Fruit fly (Drosophila melanogaster) S2 (cell line): ENCODE measurements around the gene CG4306.
"Not testable (repeated sequence)": the region's sequence is repeated elsewhere in the genome, so short reads cannot be mapped to it uniquely, and the experiment has no call there.

Experiments
- CG8478 ChIP-seq: fragments of >200 bp; optimal IDR thresholded peaks from 2 replicates; lab custom pipeline; 2018
- CTCF ChIP-seq, 2 experiments: fragments of >200 bp; optimal IDR thresholded peaks; 2 replicates each; lab custom pipeline; 2018

Gene CG4306

dm6 chr3L:18463063-18463462, at the start of gene CG4306:
CG4306 (minus strand) TSS chr3L:18463163.
- no peak for TF ChIP-seq CTCF (optimal IDR thresholded peaks at IDR 0.05; lab: Kevin White, UChicago)
- TF ChIP-seq CG8478 = no peak

dm6 chr3L:18502425-18502824, 39.5 kb upstream of the CG4306 start, which contains the start of gene AstC-R2:
AstC-R2 (minus strand) TSS chr3L:18502557.
- no peak for TF ChIP-seq CG8478
- no peak for TF ChIP-seq CTCF (optimal IDR thresholded peaks at IDR 0.05; lab: Kevin White, UChicago)

- TF ChIP-seq CTCF (optimal IDR thresholded peaks at IDR 0.05; lab: Kevin White, UChicago); CG8478: not testable (repeated sequence)
These were observed 9.3 kb upstream of the CG4306 start, which contains the start of gene Met75Ca for dm6 chr3L:18472284-18472683. Met75Ca (minus strand) TSS chr3L:18472384.

dm6 chr3L:18469518-18469917, 6.6 kb upstream of the CG4306 start, which contains the start of gene Met75Cb:
Met75Cb (minus strand) TSS chr3L:18469618.
- not testable (repeated sequence) for TF ChIP-seq CG8478; CTCF (optimal IDR thresholded peaks at IDR 0.05; lab: Kevin White, UChicago)

- no peak for TF ChIP-seq CTCF (optimal IDR thresholded peaks at IDR 0.05; lab: Kevin White, UChicago)
- TF ChIP-seq CG8478 = no peak
These were observed 2.0 kb downstream of the CG4306 start, which contains the start of gene CG32196 for dm6 chr3L:18460987-18461403. CG32196 (minus strand) TSS chr3L:18461024.

dm6 chr3L:18460317-18460912, 2.5 kb downstream of the CG4306 start:
- peak in 1 of 2 experiments; percentile 70 for TF ChIP-seq CTCF (optimal IDR thresholded peaks at IDR 0.05; lab: Kevin White, UChicago)
- no peak for TF ChIP-seq CG8478

dm6 chr3L:18449691-18450090, 13.3 kb downstream of the CG4306 start:
- no peak for TF ChIP-seq CTCF (optimal IDR thresholded peaks at IDR 0.05; lab: Kevin White, UChicago)
- no peak for TF ChIP-seq CG8478

- no peak for TF ChIP-seq CG8478
- no peak for TF ChIP-seq CTCF (optimal IDR thresholded peaks at IDR 0.05; lab: Kevin White, UChicago)
These were observed 23.1 kb downstream of the CG4306 start, which contains the start of gene skl for dm6 chr3L:18439809-18440256. skl (minus strand) TSS chr3L:18439942.

- TF ChIP-seq CG8478 (no peak), CTCF (optimal IDR thresholded peaks at IDR 0.05; lab: Kevin White, UChicago) (no peak)
These were observed 32.4 kb downstream of the CG4306 start for dm6 chr3L:18430600-18430999.

dm6 chr3L:18425288-18425687, 37.7 kb downstream of the CG4306 start:
- TF ChIP-seq CG8478 (no peak), CTCF (optimal IDR thresholded peaks at IDR 0.05; lab: Kevin White, UChicago) (no peak)

- TF ChIP-seq CG8478 = no peak
- no peak for TF ChIP-seq CTCF (optimal IDR thresholded peaks at IDR 0.05; lab: Kevin White, UChicago)
These were observed 40.0 kb downstream of the CG4306 start for dm6 chr3L:18423011-18423410.

- TF ChIP-seq CTCF (optimal IDR thresholded peaks at IDR 0.05; lab: Kevin White, UChicago) = no peak
These were observed 45.1 kb downstream of the CG4306 start for dm6 chr3L:18417820-18418219.
